Worm (Caenorhabditis elegans): ENCODE measurements around the gene K09C4.5.

ce11 chrX:3326175-3326574, 43.7 kb downstream of the K09C4.5 start, which contains the start of gene F11D5.6:
- no peak for TF ChIP-seq nhr-12 (tag; optimal IDR thresholded peaks at IDR 0.05)
- no peak for TF ChIP-seq dmd-4 (tag; optimal IDR thresholded peaks at IDR 0.05)
- TF ChIP-seq peb-1 (tag; optimal IDR thresholded peaks at IDR 0.05): no peak
- TF ChIP-seq snpc-4 (tag; optimal IDR thresholded peaks at IDR 0.05): no peak
- TF ChIP-seq fos-1 (tag; optimal IDR thresholded peaks at IDR 0.05): no peak
- TF ChIP-seq crh-2 (tag; optimal IDR thresholded peaks at IDR 0.05): no peak

Measured in whole organism, L2 larva.